Fruit fly (Drosophila melanogaster): ENCODE measurements around the gene nonA-l.

The nonA-l gene

dm6 chr3R:16614241-16614640 is 25.8 kb upstream of the nonA-l start, which contains the start of gene CG10340 (continued):
- no peak for TF ChIP-seq CG6272 (GFP tag; IDR thresholded peaks at IDR 0.05)
- peak; percentile 60 for TF ChIP-seq CG2116 (GFP tag; optimal IDR thresholded peaks at IDR 0.05)
- TF ChIP-seq CG34422 (GFP tag; IDR thresholded peaks at IDR 0.05) = 0 out of 3 replicates have a peak, but pooled peaks have one; percentile 30
- TF ChIP-seq CG8089 (GFP tag; optimal IDR thresholded peaks at IDR 0.05) = no peak
- TF ChIP-seq exex (tag; optimal IDR thresholded peaks at IDR 0.05) = no peak
- no peak for TF ChIP-seq CG10543 (GFP tag; optimal IDR thresholded peaks at IDR 0.05)
- TF ChIP-seq p53 (GFP tag; optimal IDR thresholded peaks at IDR 0.05) = no peak
- TF ChIP-seq CG3407 (GFP tag; optimal IDR thresholded peaks at IDR 0.05) = no peak
- peak; percentile 65 for TF ChIP-seq Rfx (GFP tag; IDR thresholded peaks at IDR 0.05)
- peak; percentile 92 for TF ChIP-seq MBD-R2 (GFP tag; IDR thresholded peaks at IDR 0.05)
- TF ChIP-seq fd3F (GFP tag; optimal IDR thresholded peaks at IDR 0.05) = no peak
- no peak for TF ChIP-seq cas (GFP tag; IDR thresholded peaks at IDR 0.05)
- peak; percentile 19 for TF ChIP-seq Abd-B (GFP tag; optimal IDR thresholded peaks at IDR 0.05)
- peak; percentile 87 for TF ChIP-seq Opbp (GFP tag; IDR thresholded peaks at IDR 0.05; ENCODE audit: partially characterized antibody)
- no peak for TF ChIP-seq CG34376 (GFP tag; optimal IDR thresholded peaks at IDR 0.05)
- TF ChIP-seq pnt (GFP tag; optimal IDR thresholded peaks at IDR 0.05) = no peak
- no peak for TF ChIP-seq ERR (GFP tag; optimal IDR thresholded peaks at IDR 0.05)
- TF ChIP-seq CG8944 (GFP tag; optimal IDR thresholded peaks at IDR 0.05) = no peak
- TF ChIP-seq CG30403 (GFP tag; optimal IDR thresholded peaks at IDR 0.05) = peak; percentile 9
- TF ChIP-seq CG12659 (GFP tag; optimal IDR thresholded peaks at IDR 0.05) = peak; percentile 45
- no peak for TF ChIP-seq CG8281 (tag; optimal IDR thresholded peaks at IDR 0.05)
- no peak for TF ChIP-seq CG11085 (GFP tag; IDR thresholded peaks at IDR 0.05)
- TF ChIP-seq CG10321 (GFP tag; IDR thresholded peaks at IDR 0.05) = no peak
- no peak for TF ChIP-seq fd96Cb (tag; optimal IDR thresholded peaks at IDR 0.05)
- TF ChIP-seq CG14860 (GFP tag; IDR thresholded peaks at IDR 0.05; ENCODE audit: partially characterized antibody) = peak; percentile 72
- TF ChIP-seq ci (GFP tag; IDR thresholded peaks at IDR 0.05) = 0 out of 3 replicates have a peak, but pooled peaks have one; percentile 14
- no peak for TF ChIP-seq klu (GFP tag; IDR thresholded peaks at IDR 0.05)
- peak; percentile 85 for TF ChIP-seq unc-4 (GFP tag; IDR thresholded peaks at IDR 0.05; ENCODE audit: partially characterized antibody)
- TF ChIP-seq ewg (GFP tag; optimal IDR thresholded peaks at IDR 0.05) = peak; percentile 91
- TF ChIP-seq pan (optimal IDR thresholded peaks at IDR 0.05) = no peak
- no peak for TF ChIP-seq pan (GFP tag; optimal IDR thresholded peaks at IDR 0.05 in 1 of 2, IDR thresholded peaks at IDR 0.05 in 1 of 2)
- peak; percentile 47 for TF ChIP-seq trem (tag; optimal IDR thresholded peaks at IDR 0.05)
- no peak for TF ChIP-seq D (optimal IDR thresholded peaks at IDR 0.05)
- TF ChIP-seq D (GFP tag; optimal IDR thresholded peaks at IDR 0.05) = no peak
- peak; percentile 44 for TF ChIP-seq Max (GFP tag; optimal IDR thresholded peaks at IDR 0.05)
- peak; percentile 25; the same call in 1 of the 4 replicates for TF ChIP-seq Gug (GFP tag; IDR thresholded peaks at IDR 0.05)
- TF ChIP-seq crp (GFP tag; optimal IDR thresholded peaks at IDR 0.05) = peak; percentile 63 to 91
- no peak for TF ChIP-seq GATAe (GFP tag; conservative IDR thresholded peaks at IDR 0.05)
- TF ChIP-seq CrebB (tag; optimal IDR thresholded peaks at IDR 0.05) = no peak

DNA sequence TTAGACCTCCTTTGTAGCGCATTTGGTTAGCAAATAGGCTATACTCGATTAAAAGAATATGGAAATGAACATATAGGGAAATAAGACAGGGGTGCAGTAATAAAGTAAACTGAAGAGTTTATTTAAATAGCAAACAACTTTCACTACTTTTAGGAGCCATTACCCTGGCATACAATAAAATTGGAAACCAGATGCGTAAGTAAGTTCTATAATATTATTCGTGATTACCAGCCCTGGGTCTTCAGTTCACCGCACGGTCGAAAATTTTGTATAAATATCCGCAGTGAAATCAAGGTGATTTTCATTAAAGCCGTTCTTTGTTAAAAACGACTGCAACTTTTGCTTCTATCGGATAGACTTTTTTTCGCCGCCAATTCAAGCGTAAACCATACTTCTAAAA is 25.0 kb upstream of the nonA-l start, which contains the start of gene CG17562:
TSS of gene CG17562 (plus strand) at position 301 of the 400 bp plus-strand sequence.
- no peak for TF ChIP-seq zfh2 (GFP tag; optimal IDR thresholded peaks at IDR 0.05)
- no peak for TF ChIP-seq mam (GFP tag; optimal IDR thresholded peaks at IDR 0.05)
- TF ChIP-seq crol (GFP tag; IDR thresholded peaks at IDR 0.05) = no peak
- no peak for TF ChIP-seq CG8359 (GFP tag; optimal IDR thresholded peaks at IDR 0.05; ENCODE audit: borderline replicate concordance)
- no peak for TF ChIP-seq danr (GFP tag; IDR thresholded peaks at IDR 0.05)
- no peak for TF ChIP-seq row (GFP tag; IDR thresholded peaks at IDR 0.05)
- no peak for TF ChIP-seq psq (GFP tag; optimal IDR thresholded peaks at IDR 0.05)
- TF ChIP-seq ssp (GFP tag; IDR thresholded peaks at IDR 0.05) = no peak
- TF ChIP-seq repo (GFP tag; optimal IDR thresholded peaks at IDR 0.05) = no peak
- no peak for TF ChIP-seq CG15601 (tag; optimal IDR thresholded peaks at IDR 0.05)
- TF ChIP-seq CG7928 (GFP tag; optimal IDR thresholded peaks at IDR 0.05) = no peak

Measured in whole organism, embryonic.